Worm (Caenorhabditis elegans): ENCODE results near the gene flp-11.
A peak's percentile ranks its signal among the peaks of the same experiment; 100 is the strongest.

flp-11 gene

DNA sequence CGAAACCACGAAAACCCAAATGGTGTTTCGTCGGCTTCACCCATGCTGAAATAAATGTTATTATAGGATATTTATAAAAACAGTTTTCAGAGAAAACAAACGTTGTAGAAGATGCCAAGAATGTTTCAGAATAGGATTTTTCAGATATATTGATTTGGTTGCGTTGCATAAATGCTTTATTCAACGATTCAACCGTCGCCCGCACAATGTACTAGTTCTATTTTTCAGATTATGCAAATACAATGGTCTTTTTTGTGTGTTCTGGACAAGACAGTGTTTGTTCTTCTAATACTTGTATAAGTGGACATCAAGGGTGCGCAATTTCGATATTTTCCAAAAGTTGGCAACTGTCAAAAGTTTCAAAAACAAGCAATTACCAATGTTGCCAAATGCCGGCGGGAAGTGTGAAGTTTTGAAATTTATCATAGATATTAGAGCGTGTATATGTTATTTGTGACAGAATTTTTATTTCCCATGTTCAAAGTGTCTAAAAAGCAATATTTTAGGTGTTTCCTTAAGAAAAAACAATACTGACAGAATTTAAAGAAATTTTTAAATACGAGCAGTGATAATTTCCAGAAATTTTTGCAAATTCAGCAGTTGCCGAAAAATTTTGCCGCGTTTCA lies 13.3 kb upstream of the flp-11 start, which contains the start of gene K02G10.5:
TSS of gene K02G10.5 (minus strand) at position 51 of the 626 bp plus-strand sequence.
- TF ChIP-seq egl-43 (GFP tag; IDR thresholded peaks at IDR 0.05) (no peak), F44E2.7 (GFP tag; IDR thresholded peaks at IDR 0.05) (no peak), ztf-7 (tag; optimal IDR thresholded peaks at IDR 0.05) (no peak), zip-11 (GFP tag; IDR thresholded peaks at IDR 0.05) (no peak), tra-1 (GFP tag; IDR thresholded peaks at IDR 0.05) (no peak), lin-1 (GFP tag; IDR thresholded peaks at IDR 0.05) (no peak), aly-2 (tag; optimal IDR thresholded peaks at IDR 0.05) (no peak), aha-1 (tag) (peak; percentile 62), mxl-2 (GFP tag; conservative IDR thresholded peaks at IDR 0.05) (no peak), madf-9 (GFP tag; conservative IDR thresholded peaks at IDR 0.05) (no peak), unc-62 (GFP tag; optimal IDR thresholded peaks at IDR 0.05 in 1 of 2) (peak in 1 of 2 experiments; percentile 79), unc-62 (tag; optimal IDR thresholded peaks at IDR 0.05) (no peak), nhr-41 (GFP tag; IDR thresholded peaks at IDR 0.05) (no peak), vab-7 (GFP tag; IDR thresholded peaks at IDR 0.05) (no peak)

ce11 chrX:4685579-4685978 lies 7.7 kb upstream of the flp-11 start:
- TF ChIP-seq mdl-1 (tag; optimal IDR thresholded peaks at IDR 0.05) (peak in 1 of 2 experiments; percentile 23), hlh-30 (tag; optimal IDR thresholded peaks at IDR 0.05; ENCODE audit: insufficient read depth) (peak; percentile 3), unc-62 (GFP tag; optimal IDR thresholded peaks at IDR 0.05 in 1 of 2) (peak in 1 of 2 experiments; percentile 55), unc-62 (tag; optimal IDR thresholded peaks at IDR 0.05) (no peak), gei-8 (GFP tag; optimal IDR thresholded peaks at IDR 0.05) (no peak), nhr-28 (tag; optimal IDR thresholded peaks at IDR 0.05) (peak; percentile 33)

DNA sequence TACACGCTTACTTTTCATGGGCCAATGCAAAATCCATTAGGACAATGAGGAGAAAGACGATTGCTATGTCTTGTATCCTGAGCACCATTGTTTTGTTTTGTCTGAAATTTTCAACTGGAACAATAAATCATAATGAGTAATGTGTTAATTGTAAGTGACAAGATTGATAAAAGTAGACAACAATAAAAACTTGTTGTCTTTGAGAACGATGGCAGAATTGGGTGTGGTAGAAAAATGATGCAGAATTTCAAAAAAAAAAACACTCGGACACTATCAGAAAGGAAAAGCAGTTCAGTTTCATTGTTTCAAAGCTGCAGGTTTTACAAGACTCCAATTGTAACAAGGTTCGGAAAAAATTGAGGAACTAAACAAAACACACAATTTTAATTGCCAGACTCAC lies 4.7 kb upstream of the flp-11 start, which contains the start of gene K02G10.15:
TSS of gene K02G10.15 (minus strand) at position 101 of the 400 bp plus-strand sequence.
- TF ChIP-seq daf-16 (GFP tag; optimal IDR thresholded peaks at IDR 0.05) (no peak), daf-16 (tag; optimal IDR thresholded peaks at IDR 0.05) (no peak), zag-1 (tag; optimal IDR thresholded peaks at IDR 0.05) (no peak), hmg-1.1 (GFP tag; IDR thresholded peaks at IDR 0.05) (no peak), mxl-3 (GFP tag; optimal IDR thresholded peaks at IDR 0.05) (no peak), daf-19 (GFP tag; conservative IDR thresholded peaks at IDR 0.05) (no peak), madf-9 (GFP tag; conservative IDR thresholded peaks at IDR 0.05) (no peak), dve-1 (tag; optimal IDR thresholded peaks at IDR 0.05; ENCODE audit: insufficient read depth) (no peak), ces-1 (GFP tag; optimal IDR thresholded peaks at IDR 0.05) (no peak), zip-2 (tag; optimal IDR thresholded peaks at IDR 0.05) (no peak), dmd-8 (GFP tag; IDR thresholded peaks at IDR 0.05) (no peak), Y75B8A.6 (GFP tag; IDR thresholded peaks at IDR 0.05) (no peak), D1046.2 (GFP tag; IDR thresholded peaks at IDR 0.05) (no peak)

DNA sequence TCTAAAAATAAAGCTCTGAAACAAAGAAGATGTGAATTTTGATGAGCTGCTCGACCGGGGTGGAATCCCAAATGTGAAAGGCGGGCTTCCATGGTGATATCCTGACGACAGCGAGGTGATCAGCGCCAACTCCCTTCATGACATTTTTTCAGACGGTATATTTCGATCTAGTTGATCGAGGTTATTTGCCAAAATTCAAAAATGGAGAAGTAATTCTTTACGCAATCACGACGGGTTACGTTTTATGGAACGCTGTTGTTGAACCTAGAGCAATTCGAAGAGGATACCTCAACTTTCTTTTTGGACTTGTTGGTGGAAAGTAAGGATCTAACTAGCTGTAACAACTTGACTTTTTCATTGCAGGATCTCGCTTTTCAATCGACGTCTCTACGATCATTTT lies 1.2 kb downstream of the flp-11 start:
- no peak for TF ChIP-seq aha-1 (tag)
- TF ChIP-seq zip-2 (tag; optimal IDR thresholded peaks at IDR 0.05): no peak
- no peak for TF ChIP-seq F44E2.7 (GFP tag; IDR thresholded peaks at IDR 0.05)
- TF ChIP-seq arid-1 (GFP tag; conservative IDR thresholded peaks at IDR 0.05): no peak
- no peak for TF ChIP-seq ceh-32 (tag; optimal IDR thresholded peaks at IDR 0.05; ENCODE audit: poor library complexity)
- TF ChIP-seq madf-5 (GFP tag; IDR thresholded peaks at IDR 0.05): 0 out of 4 replicates have a peak, but pooled peaks of 1 of the 2 experiments have one; percentile 46
- no peak for TF ChIP-seq lin-39 (tag; optimal IDR thresholded peaks at IDR 0.05)
- TF ChIP-seq unc-62 (GFP tag; optimal IDR thresholded peaks at IDR 0.05 in 1 of 2): peak in 1 of 2 experiments; percentile 91
- TF ChIP-seq unc-62 (tag; optimal IDR thresholded peaks at IDR 0.05): no peak
- no peak for TF ChIP-seq ceh-20 (GFP tag; IDR thresholded peaks at IDR 0.05)
- TF ChIP-seq dmd-8 (GFP tag; IDR thresholded peaks at IDR 0.05): no peak
- TF ChIP-seq nhr-77 (tag; optimal IDR thresholded peaks at IDR 0.05): no peak

Measured in whole organism, L4 larva.